Worm (Caenorhabditis elegans): ENCODE data around the gene str-135.

DNA sequence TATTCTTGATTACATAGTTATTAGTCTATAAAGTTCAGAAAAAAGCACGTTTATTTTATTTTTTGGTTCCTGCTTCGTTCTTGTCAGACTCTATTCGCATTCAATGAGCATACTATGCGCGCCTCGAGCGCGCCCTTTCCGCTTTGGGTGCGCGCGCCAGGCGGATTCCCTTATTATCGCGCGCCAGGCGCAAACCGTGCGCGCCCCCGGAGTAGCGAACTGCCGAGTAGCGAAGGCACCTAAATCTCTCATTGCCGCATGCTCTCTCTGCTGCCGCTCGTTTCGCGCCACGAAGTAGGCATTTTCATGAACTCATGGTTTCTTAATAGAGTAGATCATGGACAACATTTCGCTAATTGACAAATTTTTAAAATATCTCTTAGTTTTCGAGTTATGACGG lies 46.4 kb upstream of the str-135 start:
- TF ChIP-seq hmbx-1 (tag; optimal IDR thresholded peaks at IDR 0.05) (no peak), flt-1 (GFP tag; IDR thresholded peaks at IDR 0.05) (no peak)
